Worm (Caenorhabditis elegans) whole organism, L1 larva: ENCODE measurements around the gene aqp-4.

Source experiments
- nhr-77 ChIP-seq: fragments of 150-350 bp; optimal IDR thresholded peaks from 2 replicates; lab custom pipeline; 2014; ENCODE audit warnings: missing biosample characterization, missing genetic modification characterization
- zag-1 ChIP-seq: fragments of 150-350 bp; optimal IDR thresholded peaks from 2 replicates; lab custom pipeline; 2014; ENCODE audit warnings: missing biosample characterization, missing genetic modification characterization

DNA sequence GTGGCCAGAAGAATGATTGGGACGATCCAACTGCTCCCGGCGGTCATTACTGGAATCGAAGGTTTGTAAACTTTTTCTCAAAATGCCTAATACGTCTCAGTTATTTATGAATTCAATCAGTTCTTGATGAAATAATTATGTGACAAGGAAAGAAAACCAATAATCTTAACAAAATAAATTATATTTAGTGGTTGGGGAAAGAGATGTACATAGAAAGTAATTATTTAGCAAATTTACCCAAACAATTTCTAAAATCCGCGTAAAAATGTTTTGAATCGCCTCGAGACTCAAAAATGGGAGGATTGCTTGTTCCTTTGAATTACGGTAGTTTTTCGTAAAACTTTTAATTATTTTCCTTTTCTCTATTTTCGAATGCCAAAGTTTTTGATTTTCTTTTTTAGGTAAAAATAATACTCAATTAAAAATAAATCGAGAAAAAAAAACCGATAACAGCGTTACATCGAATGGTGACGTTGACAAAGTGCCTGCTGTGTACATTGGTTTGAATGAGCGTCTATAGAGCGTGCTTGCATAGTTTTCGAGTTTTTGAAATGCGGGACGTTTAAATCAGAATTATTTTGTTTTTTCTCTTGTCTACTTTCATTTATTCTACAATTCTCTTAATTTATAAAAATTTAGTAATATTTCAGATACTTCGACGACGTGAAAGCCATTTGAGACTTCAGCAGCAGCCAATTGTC lies 7.7 kb upstream of the aqp-4 start, which contains the start of the genes aagr-3 and drap-1:
- TF ChIP-seq nhr-77 (tag; lab: Kevin White, UChicago) (peak; percentile 19), zag-1 (tag; lab: Kevin White, UChicago) (no peak)
